Fruit fly (Drosophila melanogaster) whole organism, larva: ENCODE data around the gene CG33641.
A peak's percentile ranks its signal among the peaks of the same experiment; 100 is the strongest.

Experiments
- noc ChIP-seq: fragments of 200-800 bp; sonication (Bioruptor generic); optimal IDR thresholded peaks from 3 replicates; lab custom pipeline; 2019; ENCODE audit warnings: missing biosample characterization, mild to moderate bottlenecking, missing genetic modification characterization, moderate library complexity

CG33641 gene

dm6 chr2L:13528742-13529141 lies at the start of gene CG33641:
TSS of gene CG33641 (plus strand) at chr2L:13529042.
- TF ChIP-seq noc, result no peak

DNA sequence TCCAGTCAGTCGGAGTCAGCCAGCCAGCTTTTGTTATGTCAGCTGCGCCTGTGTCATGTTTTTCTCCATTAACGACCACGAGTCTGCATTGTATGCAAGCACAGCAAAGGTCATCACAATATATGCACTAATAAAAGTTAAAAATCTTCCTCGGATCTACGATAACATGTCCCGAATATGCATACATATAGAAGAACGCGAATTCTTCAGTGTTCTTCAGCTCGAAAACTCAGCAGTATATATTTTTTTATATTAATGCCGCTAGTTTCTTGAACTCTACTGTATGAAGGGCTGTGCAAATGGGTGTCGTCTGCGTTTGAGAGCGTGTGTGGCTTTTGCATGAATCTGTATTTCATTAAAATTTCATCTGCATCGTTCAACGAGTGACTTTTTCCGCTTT lies 46.6 kb upstream of the CG33641 start:
- TF ChIP-seq noc, result no peak

dm6 chr2L:13497915-13498314 lies 30.9 kb upstream of the CG33641 start:
- no peak for TF ChIP-seq noc

DNA sequence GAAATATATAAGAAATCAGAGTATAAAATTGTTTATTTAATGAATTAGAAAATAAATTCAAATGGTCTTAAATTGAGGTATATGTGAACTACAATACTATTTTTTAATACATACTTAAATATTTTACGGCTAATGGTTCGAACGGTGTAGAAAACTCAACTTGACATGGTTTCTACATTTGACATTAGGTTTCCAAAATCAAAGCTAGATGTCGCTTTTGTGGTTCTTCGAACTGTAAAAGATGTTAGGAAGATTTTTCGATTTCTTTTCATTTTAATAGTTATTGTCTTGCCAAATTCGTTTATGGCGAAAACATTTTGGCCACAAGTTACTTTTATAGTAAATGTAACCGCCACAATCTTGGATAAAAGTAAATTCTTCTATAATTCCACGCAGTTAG lies 28.4 kb upstream of the CG33641 start:
- no peak for TF ChIP-seq noc

DNA sequence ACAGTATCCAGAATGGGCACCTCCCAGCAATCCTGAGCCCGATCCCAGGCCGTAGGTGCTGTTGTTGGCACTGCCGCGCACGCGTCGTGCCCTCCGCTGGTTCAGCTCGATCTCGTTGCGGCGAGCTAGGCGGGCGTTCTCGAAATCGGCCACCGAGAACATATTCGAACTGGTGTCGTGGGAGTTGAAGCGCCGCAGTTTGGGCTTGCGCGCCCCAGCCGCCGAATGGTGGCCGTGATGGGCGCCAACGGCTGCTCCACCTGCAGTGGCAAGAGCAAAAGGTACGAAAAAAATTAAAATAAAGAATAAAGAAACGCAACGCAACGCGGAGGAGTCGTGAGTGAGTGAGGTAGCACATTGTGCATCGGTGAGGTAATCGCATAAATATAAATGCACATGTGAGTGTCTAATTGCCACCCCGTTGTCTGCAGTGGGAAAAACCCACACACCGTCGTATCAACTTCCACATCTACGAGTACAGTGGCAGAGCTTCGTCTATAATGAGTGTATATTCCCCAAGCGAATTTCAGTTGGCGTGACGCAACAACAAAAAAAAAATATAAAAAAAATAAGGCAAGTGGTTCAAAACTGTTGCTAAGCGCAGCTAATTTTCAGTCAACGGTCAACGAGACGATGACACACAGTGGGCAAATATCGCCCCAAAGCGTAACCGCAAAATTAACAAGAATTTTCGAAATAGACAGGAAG lies 19.2 kb upstream of the CG33641 start:
- TF ChIP-seq noc, result no peak

DNA sequence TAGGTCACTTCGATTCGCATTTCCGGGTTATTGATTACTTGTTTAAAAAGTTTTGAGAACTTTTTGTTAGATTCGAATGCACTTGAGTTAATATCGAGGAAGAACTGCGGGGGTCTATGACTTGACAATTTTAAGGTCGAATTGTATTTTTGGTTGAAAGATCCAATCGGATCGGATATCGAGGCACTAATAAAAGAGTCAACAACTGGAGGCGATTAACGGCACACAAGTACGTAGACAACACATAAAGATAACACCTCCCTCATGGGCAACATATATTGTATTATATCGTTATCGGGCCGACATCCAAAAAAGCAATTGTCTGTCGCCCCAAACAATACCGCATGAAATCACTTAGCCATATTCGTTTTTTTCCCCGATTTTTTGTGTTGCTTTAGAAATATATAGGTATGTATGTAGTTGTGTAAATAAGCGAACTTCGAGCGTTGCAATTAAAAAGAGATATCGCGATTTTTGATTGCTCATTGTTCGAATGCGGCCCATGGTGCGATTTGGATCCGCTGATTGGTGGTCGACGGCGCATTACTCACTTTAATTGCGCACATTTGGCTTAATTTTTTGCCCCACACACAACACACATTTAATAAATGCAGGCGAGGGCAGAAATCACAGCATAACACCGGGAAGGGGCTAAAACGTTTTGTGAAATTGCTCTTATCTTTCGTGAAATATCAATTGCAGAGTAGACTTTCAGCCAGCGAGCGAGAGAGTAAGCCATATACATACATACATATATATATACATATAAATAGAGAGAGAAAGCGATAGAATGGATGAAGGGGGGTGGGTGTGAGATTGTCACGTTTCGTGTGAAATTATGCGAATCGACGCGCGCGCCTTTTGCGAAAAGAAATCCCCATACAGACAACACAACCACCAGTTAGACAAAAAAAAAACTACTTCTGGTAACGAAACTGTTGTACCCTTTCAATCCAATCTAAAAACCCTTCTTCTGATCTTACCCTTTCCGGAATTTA lies 17.7 kb upstream of the CG33641 start:
- peak; percentile 29 for TF ChIP-seq noc

dm6 chr2L:13512182-13513032 lies 16.4 kb upstream of the CG33641 start:
- no peak for TF ChIP-seq noc

- TF ChIP-seq noc, result no peak
Measured at dm6 chr2L:13513033-13513330, 15.9 kb upstream of the CG33641 start.

- TF ChIP-seq noc, result no peak
Measured at dm6 chr2L:13513331-13514261, 15.2 kb upstream of the CG33641 start.

DNA sequence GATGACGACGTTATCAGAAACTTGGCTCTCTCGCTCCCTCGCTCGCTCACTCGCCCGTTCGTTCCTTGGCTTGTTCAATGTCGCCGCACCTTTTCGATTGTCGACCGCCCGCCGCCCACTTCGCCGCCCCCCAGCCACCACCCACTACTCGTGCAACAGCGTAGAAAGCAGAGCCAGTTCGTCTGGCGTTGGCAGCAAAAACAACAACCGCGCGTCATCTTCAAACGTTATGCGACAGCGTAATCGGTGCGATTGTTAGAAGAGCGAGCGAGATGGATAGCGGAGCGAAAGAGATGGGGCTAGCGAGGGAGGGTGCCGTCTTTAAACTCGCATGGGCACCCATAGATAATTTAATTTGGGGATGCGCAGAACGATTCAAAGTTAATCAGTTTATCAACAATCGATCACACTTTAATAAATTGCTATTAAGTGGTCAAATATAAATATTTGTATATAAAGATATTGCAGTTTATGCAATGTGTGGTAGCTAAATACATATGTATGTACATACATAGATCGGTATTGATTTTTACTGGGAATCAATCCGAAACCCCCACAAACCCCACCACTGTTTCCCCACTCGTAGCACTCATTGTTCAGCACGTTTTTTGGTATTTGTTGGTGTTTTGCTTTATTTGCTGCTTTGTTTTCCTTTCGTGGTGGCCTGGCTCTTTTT lies 14.4 kb upstream of the CG33641 start:
- peak; percentile 92 for TF ChIP-seq noc

DNA sequence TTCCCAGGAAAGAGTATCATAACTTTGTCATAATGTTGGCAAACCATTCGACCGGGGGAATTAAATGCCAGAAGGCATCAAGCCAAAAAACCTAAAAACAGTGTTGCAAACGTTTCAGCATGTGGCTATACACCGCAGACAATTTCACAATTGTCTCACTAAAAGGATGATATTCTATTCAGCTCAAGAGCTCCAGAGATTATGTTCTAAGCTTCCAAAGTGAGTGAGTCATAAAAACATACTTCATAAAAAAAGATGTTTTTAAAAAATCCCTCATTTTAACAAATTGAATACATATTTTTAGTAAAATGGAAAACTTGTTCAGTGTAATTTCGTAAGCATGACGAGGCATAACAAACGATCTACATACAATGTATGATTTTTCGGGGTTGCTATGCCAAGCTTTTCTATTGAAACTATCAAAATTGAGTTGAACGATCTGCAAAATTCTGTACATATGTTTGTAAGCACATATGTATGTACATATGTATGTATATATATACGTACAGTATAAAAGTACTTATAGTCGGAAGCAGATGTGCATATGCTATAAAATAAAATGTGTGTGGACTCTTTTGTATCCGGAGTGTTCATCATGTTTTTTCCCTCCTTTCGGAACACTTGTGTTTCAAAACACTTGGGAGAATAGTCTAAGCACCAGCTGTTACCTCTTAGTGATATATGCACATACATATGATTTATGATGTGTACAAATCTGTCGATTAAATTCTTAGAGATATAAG lies 13.7 kb upstream of the CG33641 start:
- no peak for TF ChIP-seq noc

DNA sequence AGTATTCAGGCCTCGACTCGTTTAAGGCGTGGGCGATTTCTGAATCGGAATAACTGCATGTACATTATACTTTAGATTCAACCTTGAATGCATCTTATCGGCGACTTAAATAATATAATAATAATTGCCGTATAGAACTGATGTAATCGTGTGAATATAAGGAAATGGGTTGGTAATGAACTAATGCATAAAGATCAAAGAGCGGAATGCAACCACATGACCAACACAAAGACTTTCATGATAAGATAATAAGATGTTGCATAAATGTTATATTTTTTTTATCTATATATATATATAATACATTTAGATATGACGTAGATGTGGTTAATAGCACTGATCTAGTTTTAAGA lies 13.2 kb upstream of the CG33641 start:
- no peak for TF ChIP-seq noc

dm6 chr2L:13521807-13522206 lies 7.0 kb upstream of the CG33641 start:
- TF ChIP-seq noc, result no peak

dm6 chr2L:13527541-13527940 lies 1.3 kb upstream of the CG33641 start, which contains the start of gene CG33640:
TSS of gene CG33640 (plus strand) at chr2L:13527841.
- TF ChIP-seq noc, result no peak

DNA sequence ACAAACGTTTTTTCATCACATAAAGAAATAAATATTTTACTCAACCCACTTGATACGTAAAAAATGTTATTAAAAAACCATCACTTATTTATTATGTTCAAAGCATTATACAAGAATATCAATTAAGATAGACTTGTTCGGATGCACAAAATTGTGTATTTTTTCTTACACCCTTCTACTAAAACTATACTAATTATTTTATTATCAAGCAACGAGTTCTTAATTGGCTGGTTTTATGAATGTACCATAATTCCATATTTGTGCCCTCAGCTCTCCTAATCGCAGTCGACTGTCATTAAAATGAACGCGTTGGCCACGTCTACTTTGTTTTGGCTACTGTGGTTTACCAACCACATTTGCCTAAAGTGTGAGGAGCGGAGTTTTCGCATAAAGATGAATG lies 833 bp downstream of the CG33641 start, which contains the start of gene CG33642:
Gene CG33642 (plus strand): TSS at position 301 of the 400 bp plus-strand sequence.
- no peak for TF ChIP-seq noc
